Worm (Caenorhabditis elegans) whole organism, L1 larva: ENCODE data around the gene R04E5.9.

ENCODE experiments used
- C04F5.9 ChIP-seq: sonication (generic microtip); optimal IDR thresholded peaks from 2 replicates; lab custom pipeline; 2016; ENCODE audit warnings: missing genetic modification characterization, missing compliant biosample characterization
- C16A3.4 ChIP-seq: fragments of 150-350 bp; optimal IDR thresholded peaks from 2 replicates; lab custom pipeline; 2014; ENCODE audit warnings: missing biosample characterization, missing genetic modification characterization
- C34B4.2 ChIP-seq: sonication (generic microtip); optimal IDR thresholded peaks from 2 replicates; lab custom pipeline; 2017; ENCODE audit warnings: mild to moderate bottlenecking, missing genetic modification characterization, missing compliant biosample characterization
- F16B12.6 ChIP-seq: fragments of 150-350 bp; optimal IDR thresholded peaks from 2 replicates; lab custom pipeline; 2014; ENCODE audit warnings: missing biosample characterization, missing genetic modification characterization
- aha-1 ChIP-seq: fragments of 150-350 bp; optimal IDR thresholded peaks from 2 replicates; lab custom pipeline; 2014; ENCODE audit warnings: missing biosample characterization, missing genetic modification characterization
- aly-2 ChIP-seq: fragments of 150-350 bp; optimal IDR thresholded peaks from 2 replicates; lab custom pipeline; 2014; ENCODE audit warnings: missing biosample characterization, missing genetic modification characterization
- ama-1 ChIP-seq: fragments of 150-350 bp; optimal IDR thresholded peaks from 2 replicates; lab custom pipeline; 2014
- blmp-1 ChIP-seq: fragments of 150-350 bp; optimal IDR thresholded peaks from 2 replicates; lab custom pipeline; 2014; ENCODE audit warnings: missing biosample characterization, missing genetic modification characterization
- ceh-63 ChIP-seq: fragments of 200-800 bp; sonication (Bioruptor generic); optimal IDR thresholded peaks from 2 replicates; lab custom pipeline; 2018; ENCODE audit warnings: mild to moderate bottlenecking, missing genetic modification characterization, missing compliant biosample characterization
- ceh-8 ChIP-seq: fragments of 200-800 bp; sonication (Bioruptor generic); optimal IDR thresholded peaks from 2 replicates; lab custom pipeline; 2018; ENCODE audit warnings: mild to moderate bottlenecking, missing genetic modification characterization, moderate library complexity, missing compliant biosample characterization
- ces-1 ChIP-seq: fragments of 150-350 bp; optimal IDR thresholded peaks from 2 replicates; lab custom pipeline; 2014; ENCODE audit warnings: missing biosample characterization, missing genetic modification reagents, missing genetic modification characterization
- dpl-1 ChIP-seq, 3 experiments: fragments of 150-350 bp in 2 of 3; sonication (generic microtip) in 1 of 3; optimal IDR thresholded peaks; 2 replicates each; lab custom pipeline; 2014 to 2017; ENCODE audit warnings: missing biosample characterization in 3 of 3, missing genetic modification characterization in 3 of 3, missing genetic modification reagents in 3 of 3
- efl-1 ChIP-seq, 4 experiments: fragments of 150-350 bp; optimal IDR thresholded peaks in 3 of 4; peaks in 1 of 4; 1 replicate in 1 of 4; 2 replicates in 3 of 4; lab custom pipeline; 2014; ENCODE audit warnings: missing biosample characterization in 2 of 4, missing genetic modification characterization in 2 of 4, missing genetic modification reagents in 2 of 4
- egl-13 ChIP-seq: sonication (generic microtip); optimal IDR thresholded peaks from 2 replicates; lab custom pipeline; 2016; ENCODE audit warnings: missing genotype, missing genetic modification reagents, missing genetic modification characterization, missing compliant biosample characterization
- egl-27 ChIP-seq, 2 experiments: fragments of 150-350 bp in 1 of 2; sonication (generic microtip); optimal IDR thresholded peaks; 3 replicates each; lab custom pipeline; 2017 to 2018; ENCODE audit warnings: missing biosample characterization in 2 of 2, missing genetic modification characterization in 2 of 2, missing genetic modification reagents in 2 of 2
- elt-3 ChIP-seq, 6 experiments: fragments of 150-350 bp in 1 of 6; sonication (generic microtip); optimal IDR thresholded peaks; 2 replicates each; lab custom pipeline; 2017 to 2018; ENCODE audit warnings: missing biosample characterization in 6 of 6, missing genetic modification characterization in 6 of 6, inconsistent platforms in 1 of 6
- ets-5 ChIP-seq: fragments of 200-800 bp; sonication (Bioruptor generic); IDR thresholded peaks from 2 replicates; pipeline ENCODE4 v1.3.6; 2022; ENCODE audit warnings: missing genetic modification characterization, missing compliant biosample characterization
- fkh-10 ChIP-seq: sonication (generic microtip); optimal IDR thresholded peaks from 2 replicates; lab custom pipeline; 2017; ENCODE audit warnings: missing biosample characterization, missing genetic modification reagents, missing genetic modification characterization
- fkh-4 ChIP-seq: sonication (generic microtip); optimal IDR thresholded peaks from 2 replicates; lab custom pipeline; 2016; ENCODE audit warnings: missing compliant biosample characterization, missing genetic modification characterization, borderline replicate concordance
- fos-1 ChIP-seq: fragments of 150-350 bp; optimal IDR thresholded peaks from 2 replicates; lab custom pipeline; 2014; ENCODE audit warnings: missing biosample characterization, missing genetic modification characterization
- grh-1 ChIP-seq: fragments of 200-800 bp; sonication (Bioruptor generic); IDR thresholded peaks from 2 replicates; pipeline ENCODE4 v1.3.6; 2022; ENCODE audit warnings: missing genetic modification reagents, missing genetic modification characterization, missing compliant biosample characterization
- hlh-17 ChIP-seq: fragments of 200-800 bp; sonication (Bioruptor generic); optimal IDR thresholded peaks from 2 replicates; lab custom pipeline; 2018; ENCODE audit warnings: missing genetic modification characterization, mild to moderate bottlenecking, missing compliant biosample characterization, moderate library complexity, borderline replicate concordance
- irx-1 ChIP-seq: sonication (generic microtip); optimal IDR thresholded peaks from 2 replicates; lab custom pipeline; 2016; ENCODE audit warnings: missing genetic modification characterization, missing compliant biosample characterization
- isw-1 ChIP-seq: fragments of 200-800 bp; sonication (Bioruptor generic); IDR thresholded peaks from 2 replicates; pipeline ENCODE4 v1.3.6; 2022; ENCODE audit warnings: missing genetic modification characterization, missing compliant biosample characterization
- jun-1 ChIP-seq: fragments of 150-350 bp; optimal IDR thresholded peaks from 2 replicates; lab custom pipeline; 2014; ENCODE audit warnings: missing biosample characterization, missing genetic modification reagents, missing genetic modification characterization
- lin-14 ChIP-seq: fragments of 200-800 bp; sonication (Bioruptor generic); optimal IDR thresholded peaks from 2 replicates; lab custom pipeline; 2018; ENCODE audit warnings: mild to moderate bottlenecking, missing genetic modification characterization, moderate library complexity, missing compliant biosample characterization
- lin-15B ChIP-seq: fragments of 150-350 bp; sonication (generic microtip); optimal IDR thresholded peaks from 3 replicates; lab custom pipeline; 2014; ENCODE audit warnings: missing biosample characterization, missing genetic modification characterization
- lin-39 ChIP-seq: fragments of 150-350 bp; optimal IDR thresholded peaks from 2 replicates; lab custom pipeline; 2014; ENCODE audit warnings: missing biosample characterization, missing genetic modification reagents, missing genetic modification characterization
- lsy-2 ChIP-seq, 2 experiments: fragments of 150-350 bp; optimal IDR thresholded peaks; 2 replicates each; lab custom pipeline; 2014; ENCODE audit warnings: missing biosample characterization in 2 of 2, missing genetic modification characterization in 2 of 2
- mab-9 ChIP-seq: fragments of 200-800 bp; sonication (Bioruptor generic); IDR thresholded peaks from 2 replicates; pipeline ENCODE4 v1.3.6; 2022; ENCODE audit warnings: missing genetic modification reagents, missing genetic modification characterization, missing compliant biosample characterization
- mep-1 ChIP-seq: fragments of 150-350 bp; optimal IDR thresholded peaks from 2 replicates; lab custom pipeline; 2014; ENCODE audit warnings: missing biosample characterization, missing genetic modification characterization
- nhr-11 ChIP-seq: fragments of 150-350 bp; optimal IDR thresholded peaks from 2 replicates; lab custom pipeline; 2014; ENCODE audit warnings: missing biosample characterization, missing genetic modification characterization
- nhr-19 ChIP-seq: fragments of 200-800 bp; sonication (Bioruptor generic); conservative IDR thresholded peaks from 2 replicates; pipeline ENCODE4 v1.3.6; 2022; ENCODE audit warnings: missing genetic modification characterization, missing compliant biosample characterization
- nhr-20 ChIP-seq: sonication (generic microtip); optimal IDR thresholded peaks from 2 replicates; lab custom pipeline; 2016; ENCODE audit warnings: mild to moderate bottlenecking, missing genetic modification characterization, missing compliant biosample characterization
- nhr-237 ChIP-seq: fragments of 150-350 bp; optimal IDR thresholded peaks from 2 replicates; lab custom pipeline; 2014; ENCODE audit warnings: missing biosample characterization, missing genetic modification characterization
- nhr-76 ChIP-seq: sonication (generic microtip); optimal IDR thresholded peaks from 2 replicates; lab custom pipeline; 2017; ENCODE audit warnings: missing biosample characterization, missing genetic modification characterization
- nhr-77 ChIP-seq: fragments of 150-350 bp; optimal IDR thresholded peaks from 2 replicates; lab custom pipeline; 2014; ENCODE audit warnings: missing biosample characterization, missing genetic modification characterization
- nhr-90 ChIP-seq: sonication (generic microtip); optimal IDR thresholded peaks from 2 replicates; lab custom pipeline; 2016; ENCODE audit warnings: mild to moderate bottlenecking, missing genetic modification characterization, missing compliant biosample characterization; ENCODE audit not compliant: poor library complexity
- pag-3 ChIP-seq: sonication (generic microtip); optimal IDR thresholded peaks from 2 replicates; lab custom pipeline; 2017; ENCODE audit warnings: missing genetic modification characterization, mild to moderate bottlenecking, missing compliant biosample characterization, antibody characterized with exemption, borderline replicate concordance; ENCODE audit not compliant: insufficient read depth
- rnt-1 ChIP-seq: sonication (generic microtip); optimal IDR thresholded peaks from 2 replicates; lab custom pipeline; 2016; ENCODE audit warnings: mild to moderate bottlenecking, missing genetic modification characterization, moderate library complexity, missing compliant biosample characterization
- skn-1 ChIP-seq: fragments of 150-350 bp; optimal IDR thresholded peaks from 2 replicates; lab custom pipeline; 2014; ENCODE audit warnings: missing biosample characterization, missing genetic modification characterization
- snu-23 ChIP-seq: sonication (generic microtip); optimal IDR thresholded peaks from 2 replicates; lab custom pipeline; 2016; ENCODE audit warnings: missing genetic modification characterization, missing compliant biosample characterization
- sox-4 ChIP-seq: sonication (generic microtip); optimal IDR thresholded peaks from 2 replicates; lab custom pipeline; 2016; ENCODE audit warnings: missing genetic modification characterization, missing compliant biosample characterization
- sup-37 ChIP-seq: fragments of 200-800 bp; sonication (Bioruptor generic); optimal IDR thresholded peaks from 2 replicates; lab custom pipeline; 2018; ENCODE audit warnings: mild to moderate bottlenecking, missing genetic modification characterization, missing compliant biosample characterization
- tbx-2 ChIP-seq: sonication (generic microtip); optimal IDR thresholded peaks from 2 replicates; lab custom pipeline; 2016; ENCODE audit warnings: missing genetic modification characterization, missing compliant biosample characterization
- unc-130 ChIP-seq: fragments of 150-350 bp; optimal IDR thresholded peaks from 2 replicates; lab custom pipeline; 2017; ENCODE audit warnings: missing biosample characterization, missing genetic modification characterization, inconsistent platforms
- unc-30 ChIP-seq: sonication (generic microtip); optimal IDR thresholded peaks from 2 replicates; lab custom pipeline; 2017; ENCODE audit warnings: missing biosample characterization, missing genetic modification characterization
- unc-62 ChIP-seq: fragments of 150-350 bp; optimal IDR thresholded peaks from 2 replicates; lab custom pipeline; 2014; ENCODE audit warnings: missing biosample characterization, missing genetic modification reagents, missing genetic modification characterization
- zip-4 ChIP-seq: fragments of 200-800 bp; sonication (Bioruptor generic); optimal IDR thresholded peaks from 2 replicates; lab custom pipeline; 2018; ENCODE audit warnings: mild to moderate bottlenecking, missing genetic modification characterization, moderate library complexity, missing compliant biosample characterization
- ztf-11 ChIP-seq, 2 experiments: sonication (generic microtip); optimal IDR thresholded peaks; 2 replicates each; lab custom pipeline; 2016 to 2017; ENCODE audit warnings: missing genetic modification characterization in 2 of 2, missing biosample characterization in 1 of 2, missing compliant biosample characterization in 1 of 2
- ztf-4 ChIP-seq: fragments of 150-350 bp; optimal IDR thresholded peaks from 2 replicates; lab custom pipeline; 2014; ENCODE audit warnings: missing biosample characterization, missing genetic modification characterization

The R04E5.9 gene

ce11 chrX:8770316-8770715, 40.6 kb downstream of the R04E5.9 start:
- TF ChIP-seq fos-1 (tag; lab: Kevin White, UChicago) (no peak), fkh-10 (peak; percentile 61), lin-14 (GFP tag; lab: Kevin White, UChicago) (peak; percentile 28), C16A3.4 (tag; lab: Kevin White, UChicago) (no peak)

DNA sequence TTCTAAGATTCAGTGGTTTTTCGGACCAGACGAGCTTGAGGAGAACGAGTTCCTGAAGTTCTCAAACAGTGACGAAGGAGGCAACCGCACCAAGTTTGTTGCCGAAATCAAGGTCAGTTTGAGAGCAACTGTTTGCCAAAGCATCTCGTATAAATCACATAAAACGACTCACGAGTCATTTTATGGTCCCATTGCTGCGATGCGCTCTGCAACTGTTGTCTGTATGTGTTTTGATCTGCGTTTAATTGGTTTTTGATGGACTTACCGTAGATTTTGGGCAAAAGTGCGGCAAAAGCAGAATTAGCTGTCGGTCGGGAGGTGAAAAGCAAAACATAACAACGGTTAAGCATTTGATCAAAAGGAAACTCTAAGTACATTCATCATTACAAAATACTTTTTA, 46.9 kb downstream of the R04E5.9 start:
- no peak for TF ChIP-seq unc-62
- TF ChIP-seq egl-27 (tag; optimal IDR thresholded peaks at IDR 0.05; lab: Kevin White, UChicago) = no peak
- no peak for TF ChIP-seq tbx-2
- no peak for TF ChIP-seq nhr-237
- no peak for TF ChIP-seq irx-1
- no peak for TF ChIP-seq sup-37 (GFP tag; lab: Kevin White, UChicago)
- peak; percentile 3 for TF ChIP-seq snu-23
- no peak for TF ChIP-seq dpl-1 (GFP tag; optimal IDR thresholded peaks at IDR 0.05; lab: Kevin White, UChicago)
- no peak for TF ChIP-seq sox-4 (tag; lab: Kevin White, UChicago)
- TF ChIP-seq jun-1 (tag; lab: Kevin White, UChicago) = no peak
- TF ChIP-seq grh-1 (GFP tag; lab: Robert Waterston, UW) = no peak
- TF ChIP-seq nhr-19 (GFP tag; lab: Robert Waterston, UW) = peak; percentile 50
- TF ChIP-seq efl-1 (optimal IDR thresholded peaks at IDR 0.05; lab: Kevin White, UChicago) = no peak
- TF ChIP-seq efl-1 (GFP tag; optimal IDR thresholded peaks at IDR 0.05 in 1 of 2; lab: Kevin White, UChicago) = no peak
- TF ChIP-seq fkh-4 (tag; lab: Kevin White, UChicago) = no peak
- no peak for TF ChIP-seq C04F5.9 (tag; lab: Kevin White, UChicago)
- TF ChIP-seq isw-1 (GFP tag; lab: Robert Waterston, UW) = no peak
- TF ChIP-seq ztf-4 (tag; lab: Kevin White, UChicago) = no peak
- no peak for TF ChIP-seq ztf-11 (tag; optimal IDR thresholded peaks at IDR 0.05; lab: Kevin White, UChicago)
- TF ChIP-seq nhr-20 (tag; lab: Kevin White, UChicago) = peak; percentile 8
- TF ChIP-seq lin-14 (GFP tag; lab: Kevin White, UChicago) = peak; percentile 14
- TF ChIP-seq aly-2 = no peak
- TF ChIP-seq elt-3 (tag; optimal IDR thresholded peaks at IDR 0.05; lab: Kevin White, UChicago) = no peak
- TF ChIP-seq skn-1 (tag; lab: Kevin White, UChicago) = no peak
- TF ChIP-seq aha-1 (tag; lab: Kevin White, UChicago) = no peak
- TF ChIP-seq hlh-17 = no peak
- no peak for TF ChIP-seq zip-4
- no peak for TF ChIP-seq mep-1 (tag; lab: Kevin White, UChicago)
- TF ChIP-seq ets-5 (GFP tag; lab: Robert Waterston, UW) = no peak
- TF ChIP-seq blmp-1 = no peak
- no peak for TF ChIP-seq ceh-8 (GFP tag; lab: Kevin White, UChicago)
- TF ChIP-seq pag-3 (tag; lab: Kevin White, UChicago) = no peak
- TF ChIP-seq nhr-77 (tag; lab: Kevin White, UChicago) = no peak
- TF ChIP-seq nhr-90 (tag; lab: Kevin White, UChicago) = no peak
- TF ChIP-seq lin-15B (tag; lab: Kevin White, UChicago) = no peak
- no peak for TF ChIP-seq C16A3.4 (tag; lab: Kevin White, UChicago)
- no peak for TF ChIP-seq F16B12.6 (tag; lab: Kevin White, UChicago)
- no peak for TF ChIP-seq egl-13
- TF ChIP-seq unc-30 (tag; lab: Kevin White, UChicago) = no peak
- no peak for TF ChIP-seq nhr-11
- no peak for TF ChIP-seq ama-1 (lab: Kevin White, UChicago)
- peak; percentile 86 for TF ChIP-seq rnt-1 (tag; lab: Kevin White, UChicago)
- no peak for TF ChIP-seq nhr-76 (tag; lab: Kevin White, UChicago)
- no peak for TF ChIP-seq fkh-10
- TF ChIP-seq lin-39 (tag; lab: Kevin White, UChicago) = no peak
- no peak for TF ChIP-seq unc-130 (tag; lab: Kevin White, UChicago)
- TF ChIP-seq ces-1 (GFP tag; lab: Kevin White, UChicago) = no peak
- TF ChIP-seq lsy-2 (tag; optimal IDR thresholded peaks at IDR 0.05; lab: Kevin White, UChicago) = peak in 1 of 2 experiments; percentile 31
- no peak for TF ChIP-seq mab-9 (GFP tag; lab: Robert Waterston, UW)
- no peak for TF ChIP-seq C34B4.2 (tag; lab: Kevin White, UChicago)
- TF ChIP-seq ceh-63 (GFP tag; lab: Kevin White, UChicago) = no peak
